Worm (Caenorhabditis elegans): ENCODE results near the gene nbet-1.
A peak's percentile ranks its signal among the peaks of the same experiment; 100 is the strongest.

DNA sequence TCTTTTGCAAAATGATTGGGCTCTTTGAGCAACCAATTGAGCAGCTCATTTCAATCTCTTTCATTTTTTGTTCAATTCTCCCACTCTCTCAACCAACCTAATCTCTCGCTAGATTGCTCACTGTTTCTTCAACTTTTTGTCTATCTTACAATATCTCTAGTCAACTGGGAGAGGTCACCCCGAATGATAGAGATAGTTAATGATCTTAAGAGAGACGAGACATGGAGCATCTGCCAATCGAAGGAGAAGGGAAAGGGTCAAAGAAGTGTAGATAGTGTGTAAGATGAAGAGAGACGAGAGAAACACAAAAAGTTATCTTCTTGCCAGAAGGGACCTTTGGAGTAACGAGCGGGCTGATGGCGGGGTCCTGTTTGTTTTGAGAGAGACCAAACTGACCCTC lies 40.0 kb upstream of the nbet-1 start:
- TF ChIP-seq nhr-11 (tag; optimal IDR thresholded peaks at IDR 0.05) (no peak), snpc-4 (tag; optimal IDR thresholded peaks at IDR 0.05) (no peak), elt-3 (tag; optimal IDR thresholded peaks at IDR 0.05) (no peak), nhr-71 (tag; optimal IDR thresholded peaks at IDR 0.05) (peak; percentile 70), ceh-90 (tag; optimal IDR thresholded peaks at IDR 0.05) (no peak), rnt-1 (tag; optimal IDR thresholded peaks at IDR 0.05) (peak; percentile 55), egl-27 (tag; optimal IDR thresholded peaks at IDR 0.05) (no peak), nhr-237 (tag; optimal IDR thresholded peaks at IDR 0.05) (no peak), skn-1 (tag; optimal IDR thresholded peaks at IDR 0.05) (no peak), nhr-85 (tag) (no peak), fkh-10 (GFP tag; optimal IDR thresholded peaks at IDR 0.05) (no peak), lin-13 (GFP tag; optimal IDR thresholded peaks at IDR 0.05) (no peak)

All from whole organism, L1 larva.